Fruit fly (Drosophila melanogaster) whole organism, pupa: ENCODE results near the gene zuc.

Experiments used
- CG10348 ChIP-seq: fragments of 200-800 bp; sonication (Bioruptor generic); IDR thresholded peaks from 2 replicates; pipeline ENCODE4 v1.3.6; 2022; ENCODE audit warnings: missing biosample characterization, missing genetic modification characterization
- CG13204 ChIP-seq: fragments of 200-800 bp; sonication (Bioruptor generic); optimal IDR thresholded peaks from 2 replicates; lab custom pipeline; 2018; ENCODE audit warnings: missing biosample characterization, mild to moderate bottlenecking, missing genetic modification characterization, moderate library complexity
- CG14655 ChIP-seq: fragments of 200-800 bp; sonication (Bioruptor generic); optimal IDR thresholded peaks from 3 replicates; lab custom pipeline; 2017; ENCODE audit warnings: mild to moderate bottlenecking, missing biosample characterization, missing genetic modification reagents, missing genetic modification characterization
- CG32121 ChIP-seq: fragments of 200-800 bp; sonication (Bioruptor generic); IDR thresholded peaks from 2 replicates; pipeline ENCODE4 v1.3.6; 2022; ENCODE audit warnings: missing biosample characterization, missing genetic modification characterization
- CG9948 ChIP-seq: fragments of 200-800 bp; sonication (Bioruptor generic); optimal IDR thresholded peaks from 2 replicates; lab custom pipeline; 2018; ENCODE audit warnings: missing biosample characterization, mild to moderate bottlenecking, missing genetic modification characterization, moderate library complexity
- D1 ChIP-seq: fragments of 200-800 bp; sonication (Bioruptor generic); optimal IDR thresholded peaks from 2 replicates; lab custom pipeline; 2018; ENCODE audit warnings: missing biosample characterization, mild to moderate bottlenecking, missing genetic modification characterization, moderate library complexity
- EcR ChIP-seq: fragments of 200-800 bp; sonication (Bioruptor generic); optimal IDR thresholded peaks from 3 replicates; lab custom pipeline; 2019; ENCODE audit warnings: missing biosample characterization, missing genetic modification characterization, mild to moderate bottlenecking, moderate library complexity, missing genetic modification reagents
- Pif1A ChIP-seq: fragments of 200-800 bp; sonication (Bioruptor generic); optimal IDR thresholded peaks from 3 replicates; lab custom pipeline; 2016; ENCODE audit warnings: missing biosample characterization, missing genetic modification characterization
- Pif1B ChIP-seq: fragments of 200-800 bp; sonication (Bioruptor generic); optimal IDR thresholded peaks from 3 replicates; lab custom pipeline; 2016; ENCODE audit warnings: missing biosample characterization, missing genetic modification characterization
- Snoo ChIP-seq: fragments of 200-800 bp; sonication (Bioruptor generic); optimal IDR thresholded peaks from 3 replicates; lab custom pipeline; 2017; ENCODE audit warnings: missing biosample characterization, mild to moderate bottlenecking, missing genetic modification characterization, inconsistent platforms

DNA sequence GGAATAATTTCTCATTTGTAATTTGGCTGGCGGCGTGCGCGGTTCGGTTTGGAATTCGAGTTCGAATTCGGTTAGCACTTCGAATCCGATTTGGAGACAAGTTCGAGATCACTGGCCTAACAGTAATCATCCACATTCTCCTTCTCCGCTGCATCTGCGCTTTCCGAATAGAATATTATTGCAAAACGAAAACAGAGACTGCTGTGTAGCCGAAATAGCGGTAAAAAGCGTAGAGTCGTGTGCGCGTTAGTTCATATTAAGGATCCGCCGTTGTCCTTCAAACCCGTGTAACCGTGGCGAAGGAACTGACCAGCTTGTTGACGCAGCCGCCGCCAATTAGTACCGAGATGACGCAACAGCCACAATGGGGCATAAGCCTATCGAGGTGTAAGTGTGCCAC lies 37.8 kb upstream of the zuc start, which contains the start of gene dmGlut:
- TF ChIP-seq CG14655 (GFP tag; lab: Kevin White, UChicago) (no peak), EcR (GFP tag; lab: Kevin White, UChicago) (no peak), Snoo (tag; lab: Kevin White, UChicago) (no peak), CG32121 (GFP tag; lab: Robert Waterston, UW) (no peak), CG10348 (GFP tag; lab: Robert Waterston, UW) (no peak), CG13204 (no peak), Pif1B (GFP tag; lab: Kevin White, UChicago) (no peak), CG9948 (no peak), D1 (no peak), Pif1A (no peak)
